Worm (Caenorhabditis elegans) whole organism, L4/young adult: ENCODE data around the gene F53B1.2.

ENCODE experiments used
- dao-5 ChIP-seq: sonication (generic microtip); optimal IDR thresholded peaks from 2 replicates; lab custom pipeline; 2016; ENCODE audit warnings: missing genotype, missing genetic modification characterization, moderate library complexity, missing compliant biosample characterization
- him-1 ChIP-seq: sonication (generic microtip); optimal IDR thresholded peaks from 2 replicates; lab custom pipeline; 2016; ENCODE audit warnings: missing genotype, missing genetic modification reagents, missing genetic modification characterization, missing compliant biosample characterization

DNA sequence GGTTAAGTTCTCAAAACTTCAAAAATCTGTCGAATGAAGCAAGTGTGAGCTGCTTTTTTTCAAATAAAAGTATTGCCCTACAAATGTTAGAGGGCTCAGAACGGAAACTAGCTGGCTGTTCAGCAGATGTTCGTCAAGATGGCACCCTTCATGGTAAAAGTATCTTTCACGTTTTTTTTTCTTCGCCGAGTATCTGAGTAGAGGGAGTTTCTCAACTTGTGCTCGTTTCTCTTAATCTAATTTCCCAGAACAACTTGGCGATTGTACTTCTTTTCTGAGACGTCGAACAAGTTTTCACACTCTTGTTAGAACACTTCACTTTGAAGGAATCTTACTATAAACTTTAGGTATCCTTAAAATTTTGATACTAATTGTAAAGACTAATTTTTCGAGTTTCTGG lies 21.1 kb upstream of the F53B1.2 start:
- TF ChIP-seq dao-5 (tag; lab: Kevin White, UChicago) (no peak), him-1 (tag; lab: Kevin White, UChicago) (no peak)
